Worm (Caenorhabditis elegans) whole organism, L2 larva: ENCODE results near the gene ZK418.6.

Source experiments
- C34F6.9 ChIP-seq: fragments of 150-350 bp; optimal IDR thresholded peaks from 2 replicates; lab custom pipeline; 2014; ENCODE audit warnings: missing biosample characterization, missing genetic modification characterization
- F13H6.1 ChIP-seq: sonication (generic microtip); optimal IDR thresholded peaks from 2 replicates; lab custom pipeline; 2016; ENCODE audit warnings: missing genetic modification characterization, missing compliant biosample characterization
- R02D3.7 ChIP-seq: fragments of 150-350 bp; optimal IDR thresholded peaks from 2 replicates; lab custom pipeline; 2014; ENCODE audit warnings: missing biosample characterization, missing genetic modification characterization
- Y55F3AM.14 ChIP-seq: fragments of 200-800 bp; sonication (Bioruptor generic); optimal IDR thresholded peaks from 2 replicates; lab custom pipeline; 2018; ENCODE audit warnings: mild to moderate bottlenecking, missing genetic modification characterization, missing compliant biosample characterization
- ZK546.5 ChIP-seq: sonication (generic microtip); optimal IDR thresholded peaks from 2 replicates; lab custom pipeline; 2017; ENCODE audit warnings: missing biosample characterization, missing genetic modification characterization
- crh-2 ChIP-seq: sonication (generic microtip); optimal IDR thresholded peaks from 2 replicates; lab custom pipeline; 2017; ENCODE audit warnings: missing biosample characterization, missing genetic modification characterization
- dmd-4 ChIP-seq: sonication (generic microtip); optimal IDR thresholded peaks from 2 replicates; lab custom pipeline; 2017; ENCODE audit warnings: missing biosample characterization, missing genetic modification characterization
- elt-3 ChIP-seq: sonication (generic microtip); optimal IDR thresholded peaks from 2 replicates; lab custom pipeline; 2017; ENCODE audit warnings: missing biosample characterization, missing genetic modification characterization
- fos-1 ChIP-seq: fragments of 150-350 bp; optimal IDR thresholded peaks from 2 replicates; lab custom pipeline; 2014; ENCODE audit warnings: missing biosample characterization, missing genetic modification characterization
- gmeb-1 ChIP-seq: fragments of 150-350 bp; optimal IDR thresholded peaks from 2 replicates; lab custom pipeline; 2014; ENCODE audit warnings: missing biosample characterization, missing genetic modification characterization
- lin-11 ChIP-seq: fragments of 150-350 bp; sonication (generic microtip); optimal IDR thresholded peaks from 2 replicates; lab custom pipeline; 2014; ENCODE audit warnings: missing biosample characterization, missing genetic modification characterization, inconsistent platforms, mixed read lengths
- lin-13 ChIP-seq: fragments of 150-350 bp; optimal IDR thresholded peaks from 2 replicates; lab custom pipeline; 2014; ENCODE audit warnings: missing biosample characterization, missing genetic modification reagents, missing genetic modification characterization
- lin-39 ChIP-seq: fragments of 150-350 bp; optimal IDR thresholded peaks from 2 replicates; lab custom pipeline; 2014; ENCODE audit warnings: missing biosample characterization, missing genetic modification reagents, missing genetic modification characterization
- mbf-1 ChIP-seq: sonication (generic microtip); optimal IDR thresholded peaks from 2 replicates; lab custom pipeline; 2017; ENCODE audit warnings: missing biosample characterization, missing genetic modification characterization
- mdl-1 ChIP-seq, 2 experiments: fragments of 150-350 bp in 1 of 2; sonication (generic microtip) in 1 of 2; optimal IDR thresholded peaks; 2 replicates each; lab custom pipeline; 2017; ENCODE audit warnings: missing biosample characterization in 2 of 2, missing genetic modification characterization in 2 of 2
- nhr-12 ChIP-seq: fragments of 150-350 bp; optimal IDR thresholded peaks from 2 replicates; lab custom pipeline; 2014; ENCODE audit warnings: missing biosample characterization, missing genetic modification characterization
- nhr-129 ChIP-seq: fragments of 150-350 bp; optimal IDR thresholded peaks from 2 replicates; lab custom pipeline; 2014; ENCODE audit warnings: missing biosample characterization, missing genetic modification characterization
- nhr-21 ChIP-seq: fragments of 150-350 bp; optimal IDR thresholded peaks from 2 replicates; lab custom pipeline; 2014; ENCODE audit warnings: missing biosample characterization, missing genetic modification characterization
- nhr-23 ChIP-seq: fragments of 150-350 bp; optimal IDR thresholded peaks from 2 replicates; lab custom pipeline; 2014; ENCODE audit warnings: missing biosample characterization, missing genetic modification reagents, missing genetic modification characterization
- nhr-237 ChIP-seq: fragments of 150-350 bp; optimal IDR thresholded peaks from 2 replicates; lab custom pipeline; 2014; ENCODE audit warnings: missing biosample characterization, missing genetic modification characterization
- nhr-25 ChIP-seq: fragments of 150-350 bp; sonication (generic microtip); optimal IDR thresholded peaks from 3 replicates; lab custom pipeline; 2014; ENCODE audit warnings: missing biosample characterization, missing genetic modification characterization
- nhr-77 ChIP-seq: fragments of 150-350 bp; optimal IDR thresholded peaks from 2 replicates; lab custom pipeline; 2014; ENCODE audit warnings: missing biosample characterization, missing genetic modification characterization
- peb-1 ChIP-seq: fragments of 150-350 bp; optimal IDR thresholded peaks from 2 replicates; lab custom pipeline; 2014; ENCODE audit warnings: missing biosample characterization, missing genetic modification characterization
- skn-1 ChIP-seq: sonication (generic microtip); optimal IDR thresholded peaks from 2 replicates; lab custom pipeline; 2017; ENCODE audit warnings: missing biosample characterization, missing genetic modification characterization
- sma-3 ChIP-seq: sonication (generic microtip); optimal IDR thresholded peaks from 2 replicates; lab custom pipeline; 2016; ENCODE audit warnings: missing genetic modification reagents, missing genetic modification characterization, missing compliant biosample characterization
- sma-9 ChIP-seq, 2 experiments: fragments of 150-350 bp in 1 of 2; sonication (generic microtip) in 1 of 2; optimal IDR thresholded peaks; 2 replicates each; lab custom pipeline; 2014 to 2016; ENCODE audit warnings: missing genetic modification characterization in 2 of 2, mild to moderate bottlenecking in 1 of 2, missing biosample characterization in 1 of 2, missing compliant biosample characterization in 1 of 2, missing genetic modification reagents in 1 of 2, moderate library complexity in 1 of 2
- snpc-4 ChIP-seq: fragments of 150-350 bp; optimal IDR thresholded peaks from 2 replicates; lab custom pipeline; 2014; ENCODE audit warnings: missing biosample characterization, missing genetic modification characterization
- unc-39 ChIP-seq: fragments of 150-350 bp; optimal IDR thresholded peaks from 2 replicates; lab custom pipeline; 2014; ENCODE audit warnings: missing biosample characterization, missing genetic modification characterization
- unc-55 ChIP-seq: fragments of 150-350 bp; sonication (generic microtip); optimal IDR thresholded peaks from 3 replicates; lab custom pipeline; 2014; ENCODE audit warnings: missing biosample characterization, missing genetic modification reagents, missing genetic modification characterization
- unc-62 ChIP-seq: fragments of 150-350 bp; optimal IDR thresholded peaks from 2 replicates; lab custom pipeline; 2014; ENCODE audit warnings: missing biosample characterization, missing genetic modification reagents, missing genetic modification characterization

ZK418.6 gene

ce11 chrIII:7067385-7067896 lies 11.2 kb downstream of the ZK418.6 start, which contains the start of gene ger-1:
Gene ger-1, minus strand, starts transcription at chrIII:7067477.
- TF ChIP-seq elt-3 (tag; lab: Kevin White, UChicago), result no peak
- TF ChIP-seq nhr-237, result no peak
- no peak for TF ChIP-seq skn-1 (tag; lab: Kevin White, UChicago)

DNA sequence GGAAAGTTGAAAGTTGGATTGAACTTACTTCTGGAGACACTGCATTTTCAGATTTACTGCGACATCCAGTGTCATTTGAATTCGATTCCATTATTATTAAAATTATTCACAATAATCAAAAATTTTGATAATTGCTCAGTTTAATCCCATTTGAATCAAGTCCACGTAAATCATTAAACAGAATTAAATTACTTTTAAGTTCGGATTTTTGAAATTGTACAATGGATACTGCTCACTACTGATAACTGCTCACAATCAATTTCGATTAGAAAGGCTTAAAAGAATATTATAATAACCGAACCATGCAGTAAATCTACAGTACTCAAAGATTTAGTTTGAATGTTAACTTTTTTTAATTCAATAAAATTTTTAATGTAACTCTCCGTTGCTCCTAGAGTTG lies 14.5 kb downstream of the ZK418.6 start, which contains the start of gene R01H2.4:
Gene R01H2.4, minus strand, starts transcription at position 101 of the 400 bp plus-strand sequence.
- TF ChIP-seq nhr-129 (tag; lab: Kevin White, UChicago) (no peak), nhr-25 (tag; lab: Kevin White, UChicago) (no peak), nhr-12 (tag; lab: Kevin White, UChicago) (no peak), sma-9 (GFP tag; optimal IDR thresholded peaks at IDR 0.05; lab: Kevin White, UChicago) (no peak), sma-9 (tag; optimal IDR thresholded peaks at IDR 0.05; lab: Kevin White, UChicago) (no peak), Y55F3AM.14 (no peak), nhr-23 (tag; lab: Kevin White, UChicago) (no peak), unc-39 (tag; lab: Kevin White, UChicago) (no peak), fos-1 (no peak), ZK546.5 (tag; lab: Kevin White, UChicago) (no peak)

DNA sequence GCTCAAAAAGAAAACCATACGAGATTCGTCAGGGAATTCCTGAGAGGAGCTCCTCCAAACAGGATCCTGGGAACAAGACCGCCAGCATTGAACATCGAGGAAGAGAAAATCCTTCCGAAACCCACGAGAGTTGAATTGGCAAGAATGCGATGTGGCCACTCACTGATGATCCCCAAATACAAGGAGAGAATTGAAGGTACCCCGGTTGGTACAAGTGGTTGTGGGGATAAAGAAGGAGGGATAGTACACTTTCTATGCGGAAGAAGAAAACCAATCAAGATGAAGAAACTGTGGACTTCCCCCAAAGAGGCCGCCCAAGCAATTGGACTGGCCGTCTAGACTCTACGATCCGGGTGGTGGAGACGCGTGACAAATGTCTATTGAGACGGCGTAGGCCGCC lies 15.6 kb downstream of the ZK418.6 start:
- TF ChIP-seq nhr-12 (tag; lab: Kevin White, UChicago) (no peak), lin-11 (tag; lab: Kevin White, UChicago) (no peak), unc-55 (no peak), dmd-4 (tag; lab: Kevin White, UChicago) (no peak), elt-3 (tag; lab: Kevin White, UChicago) (no peak), R02D3.7 (tag; lab: Kevin White, UChicago) (no peak), lin-13 (GFP tag; lab: Kevin White, UChicago) (no peak), crh-2 (tag; lab: Kevin White, UChicago) (no peak), peb-1 (no peak), gmeb-1 (tag; lab: Kevin White, UChicago) (no peak), F13H6.1 (no peak)
- TF ChIP-seq, all 48 proteins: peak for 0

DNA sequence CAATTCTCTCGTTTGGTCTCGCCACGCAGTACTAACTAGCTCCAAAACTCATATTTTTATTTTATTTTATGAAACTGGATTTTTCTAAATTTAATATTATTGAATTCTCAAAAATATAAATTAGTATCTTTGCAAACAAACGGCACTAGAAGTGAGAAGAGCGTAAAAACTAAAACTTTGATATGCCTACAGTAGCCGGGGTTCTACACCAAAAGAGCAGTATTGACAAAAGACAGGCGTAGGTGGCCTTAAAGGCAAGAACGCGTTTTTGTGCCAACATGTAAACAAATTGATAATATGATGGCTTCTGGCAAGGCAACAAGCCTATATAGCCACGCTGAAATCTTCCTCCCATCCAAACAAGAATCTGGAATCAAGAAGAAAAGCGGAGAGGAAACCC lies 16.1 kb downstream of the ZK418.6 start, which contains the start of gene R01H2.1:
Gene R01H2.1, plus strand, starts transcription at position 301 of the 400 bp plus-strand sequence.
- no peak for TF ChIP-seq nhr-23 (tag; lab: Kevin White, UChicago)
- no peak for TF ChIP-seq lin-39 (tag; lab: Kevin White, UChicago)
- TF ChIP-seq crh-2 (tag; lab: Kevin White, UChicago), result no peak
- TF ChIP-seq nhr-21 (tag; lab: Kevin White, UChicago), result no peak
- no peak for TF ChIP-seq skn-1 (tag; lab: Kevin White, UChicago)

ce11 chrIII:7060531-7061095 lies 18.0 kb downstream of the ZK418.6 start, which contains the start of gene egg-2:
Gene egg-2, minus strand, starts transcription at chrIII:7060583.
- TF ChIP-seq lin-11 (tag; lab: Kevin White, UChicago), result no peak
- TF ChIP-seq F13H6.1, result no peak
- TF ChIP-seq nhr-129 (tag; lab: Kevin White, UChicago), result no peak
- TF ChIP-seq ZK546.5 (tag; lab: Kevin White, UChicago), result no peak
- no peak for TF ChIP-seq unc-39 (tag; lab: Kevin White, UChicago)

ce11 chrIII:7056241-7056640 lies 22.4 kb downstream of the ZK418.6 start, which contains the start of gene R01H2.2:
Gene R01H2.2, plus strand, starts transcription at chrIII:7056541.
- TF ChIP-seq unc-62, result no peak
- TF ChIP-seq nhr-23 (tag; lab: Kevin White, UChicago), result no peak
- TF ChIP-seq nhr-237, result no peak
- no peak for TF ChIP-seq C34F6.9
- TF ChIP-seq mdl-1 (tag; optimal IDR thresholded peaks at IDR 0.05; lab: Kevin White, UChicago), result no peak
- TF ChIP-seq sma-3, result no peak
- TF ChIP-seq skn-1 (tag; lab: Kevin White, UChicago), result no peak
- TF ChIP-seq snpc-4, result no peak
- no peak for TF ChIP-seq nhr-25 (tag; lab: Kevin White, UChicago)
- no peak for TF ChIP-seq fos-1
- TF ChIP-seq nhr-77 (tag; lab: Kevin White, UChicago), result no peak
- TF ChIP-seq sma-9 (GFP tag; optimal IDR thresholded peaks at IDR 0.05; lab: Kevin White, UChicago), result no peak
- TF ChIP-seq sma-9 (tag; optimal IDR thresholded peaks at IDR 0.05; lab: Kevin White, UChicago), result no peak
- TF ChIP-seq unc-55, result no peak
- TF ChIP-seq lin-39 (tag; lab: Kevin White, UChicago), result no peak
- no peak for TF ChIP-seq mbf-1 (tag; lab: Kevin White, UChicago)
- TF ChIP-seq, all 48 proteins: peak for 0
